Worm (Caenorhabditis elegans): ENCODE measurements around the gene Y54F10BM.23.

DNA sequence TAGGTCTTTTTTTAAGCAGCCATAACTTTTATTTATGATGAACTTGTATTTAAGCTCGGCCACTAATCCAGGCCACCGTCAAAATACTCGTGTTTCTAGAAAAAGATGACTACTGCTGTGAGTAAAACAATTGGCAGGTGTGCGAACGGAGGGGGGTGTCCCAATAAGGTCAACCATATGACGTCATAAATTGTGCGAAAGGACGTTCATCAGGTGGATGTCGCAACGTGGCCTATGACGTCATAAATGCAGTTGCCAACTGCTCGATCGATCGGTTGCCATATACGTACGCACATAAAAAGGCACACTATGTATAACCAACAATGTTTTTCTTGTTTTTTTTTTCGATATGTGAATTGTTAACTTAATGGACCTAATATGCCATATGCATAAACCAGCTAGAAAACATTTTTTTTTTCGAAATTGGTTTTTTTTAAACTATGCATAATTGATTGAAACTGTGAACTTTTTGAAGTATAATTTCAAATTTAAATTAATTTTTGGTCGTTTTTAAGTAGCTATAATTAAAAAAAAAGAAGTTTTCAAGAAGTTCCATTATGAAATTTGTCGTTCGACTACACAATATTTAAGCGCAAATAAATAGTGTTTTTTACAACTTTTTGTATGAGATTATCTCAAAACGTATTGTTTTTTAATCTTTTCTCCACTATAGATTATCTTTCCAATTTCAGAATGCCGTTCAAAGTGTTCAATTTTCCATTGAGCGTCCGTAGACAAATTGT is 45.0 kb downstream of the Y54F10BM.23 start, which contains the start of gene C39B5.2:
- TF ChIP-seq W03F9.2 (tag; optimal IDR thresholded peaks at IDR 0.05) (no peak), him-1 (tag; optimal IDR thresholded peaks at IDR 0.05) (no peak), dao-5 (tag; optimal IDR thresholded peaks at IDR 0.05) (no peak)
